Worm (Caenorhabditis elegans): ENCODE results near the gene acs-17.

- no peak for TF ChIP-seq ztf-11 (tag; optimal IDR thresholded peaks at IDR 0.05)
- no peak for TF ChIP-seq lin-13 (tag; optimal IDR thresholded peaks at IDR 0.05)
- no peak for TF ChIP-seq lsy-2 (tag; optimal IDR thresholded peaks at IDR 0.05)
- peak; percentile 37 for TF ChIP-seq ces-1 (GFP tag; optimal IDR thresholded peaks at IDR 0.05)
- no peak for TF ChIP-seq nhr-76 (tag; optimal IDR thresholded peaks at IDR 0.05)
- no peak for TF ChIP-seq blmp-1 (tag; optimal IDR thresholded peaks at IDR 0.05)
- TF ChIP-seq mab-5 (tag; optimal IDR thresholded peaks at IDR 0.05), result no peak
- no peak for TF ChIP-seq unc-62 (GFP tag; optimal IDR thresholded peaks at IDR 0.05)
- TF ChIP-seq pha-4 (tag; optimal IDR thresholded peaks at IDR 0.05), result no peak
- no peak for TF ChIP-seq nhr-28 (tag; optimal IDR thresholded peaks at IDR 0.05)
- TF ChIP-seq unc-39 (tag; optimal IDR thresholded peaks at IDR 0.05), result no peak
Measured at ce11 chrX:5981698-5982097, 37.4 kb upstream of the acs-17 start.
